Fruit fly (Drosophila melanogaster) whole organism, prepupa: ENCODE results near the gene Hn.

ENCODE experiments used
- Blimp-1 ChIP-seq: fragments of 200-800 bp; sonication (Bioruptor generic); optimal IDR thresholded peaks from 3 replicates; lab custom pipeline; 2017; ENCODE audit warnings: missing biosample characterization, missing genetic modification characterization, mild to moderate bottlenecking, moderate library complexity, missing genetic modification reagents
- CG10631 ChIP-seq: fragments of 200-800 bp; sonication (Bioruptor generic); optimal IDR thresholded peaks from 2 replicates; lab custom pipeline; 2016; ENCODE audit warnings: missing biosample characterization, missing genetic modification characterization
- CG11294 ChIP-seq: fragments of 200-800 bp; sonication (Bioruptor generic); IDR thresholded peaks from 2 replicates; pipeline ENCODE4 v1.3.6; 2022; ENCODE audit warnings: missing biosample characterization, missing genetic modification characterization
- CG11762 ChIP-seq: fragments of 200-800 bp; sonication (Bioruptor generic); optimal IDR thresholded peaks from 3 replicates; lab custom pipeline; 2016; ENCODE audit warnings: missing biosample characterization, missing genetic modification characterization; ENCODE audit not compliant: insufficient read depth
- CG11902 ChIP-seq: fragments of 200-800 bp; sonication (Bioruptor generic); optimal IDR thresholded peaks from 3 replicates; lab custom pipeline; 2016; ENCODE audit warnings: missing biosample characterization, missing genetic modification characterization
- CG15336 ChIP-seq: fragments of 200-800 bp; sonication (Bioruptor generic); IDR thresholded peaks from 2 replicates; pipeline ENCODE4 v1.3.6; 2022; ENCODE audit warnings: missing biosample characterization, missing genetic modification characterization
- CG1621 ChIP-seq: fragments of 200-800 bp; sonication (Bioruptor generic); optimal IDR thresholded peaks from 3 replicates; lab custom pipeline; 2018; ENCODE audit warnings: missing biosample characterization, mild to moderate bottlenecking, missing genetic modification characterization
- CG3032 ChIP-seq: fragments of 200-800 bp; optimal IDR thresholded peaks from 2 replicates; lab custom pipeline; 2019; ENCODE audit warnings: missing biosample characterization, mild to moderate bottlenecking, missing genetic modification characterization, moderate library complexity
- CG31627 ChIP-seq: fragments of 200-800 bp; sonication (Bioruptor generic); optimal IDR thresholded peaks from 3 replicates; lab custom pipeline; 2016; ENCODE audit warnings: missing biosample characterization, missing genetic modification characterization
- CG32006 ChIP-seq: fragments of 200-800 bp; sonication (Bioruptor generic); optimal IDR thresholded peaks from 3 replicates; lab custom pipeline; 2017; ENCODE audit warnings: missing biosample characterization, mild to moderate bottlenecking, missing genetic modification characterization
- CG34406 ChIP-seq: fragments of 200-800 bp; sonication (Bioruptor generic); optimal IDR thresholded peaks from 3 replicates; lab custom pipeline; 2016; ENCODE audit warnings: missing biosample characterization, missing genetic modification characterization
- CG3919 ChIP-seq: fragments of 200-800 bp; sonication (Bioruptor generic); optimal IDR thresholded peaks from 3 replicates; lab custom pipeline; 2016; ENCODE audit warnings: missing biosample characterization, missing genetic modification characterization
- CG4318 ChIP-seq: fragments of 200-800 bp; sonication (Bioruptor generic); optimal IDR thresholded peaks from 3 replicates; lab custom pipeline; 2017; ENCODE audit warnings: missing biosample characterization, mild to moderate bottlenecking, missing genetic modification characterization
- CG6163 ChIP-seq: fragments of 200-800 bp; sonication (Bioruptor generic); IDR thresholded peaks from 3 replicates; pipeline ENCODE4 v1.3.6; 2022; ENCODE audit warnings: missing biosample characterization, missing genetic modification characterization
- CG6276 ChIP-seq: fragments of 200-800 bp; sonication (Bioruptor generic); optimal IDR thresholded peaks from 2 replicates; lab custom pipeline; 2017; ENCODE audit warnings: missing biosample characterization, mild to moderate bottlenecking, missing genetic modification characterization
- CG6792 ChIP-seq: fragments of 200-800 bp; sonication (Bioruptor generic); optimal IDR thresholded peaks from 3 replicates; lab custom pipeline; 2016; ENCODE audit warnings: missing biosample characterization, missing genetic modification characterization
- CG6808 ChIP-seq: fragments of 200-800 bp; sonication (Bioruptor generic); optimal IDR thresholded peaks from 3 replicates; lab custom pipeline; 2017; ENCODE audit warnings: missing biosample characterization, missing genetic modification characterization, mild to moderate bottlenecking, moderate library complexity, missing genetic modification reagents
- CG6854 ChIP-seq: fragments of 200-800 bp; sonication (Bioruptor generic); optimal IDR thresholded peaks from 2 replicates; lab custom pipeline; 2017; ENCODE audit warnings: missing biosample characterization, mild to moderate bottlenecking, missing genetic modification characterization
- CG7368 ChIP-seq: fragments of 200-800 bp; sonication (Bioruptor generic); optimal IDR thresholded peaks from 3 replicates; lab custom pipeline; 2016; ENCODE audit warnings: missing biosample characterization, missing genetic modification characterization
- CG8319 ChIP-seq: fragments of 200-800 bp; sonication (Bioruptor generic); optimal IDR thresholded peaks from 3 replicates; lab custom pipeline; 2016; ENCODE audit warnings: missing biosample characterization, missing genetic modification characterization
- CG8632 ChIP-seq: fragments of 200-800 bp; sonication (Bioruptor generic); optimal IDR thresholded peaks from 3 replicates; lab custom pipeline; 2016; ENCODE audit warnings: missing biosample characterization, missing genetic modification characterization
- CG9139 ChIP-seq: fragments of 200-800 bp; sonication (Bioruptor generic); optimal IDR thresholded peaks from 3 replicates; lab custom pipeline; 2017; ENCODE audit warnings: missing biosample characterization, mild to moderate bottlenecking, missing genetic modification characterization
- Eip75B ChIP-seq: fragments of 200-800 bp; sonication (Bioruptor generic); optimal IDR thresholded peaks from 3 replicates; lab custom pipeline; 2016; ENCODE audit warnings: missing biosample characterization, missing genetic modification characterization
- Eip93F ChIP-seq: fragments of 200-800 bp; sonication (Bioruptor generic); optimal IDR thresholded peaks from 2 replicates; lab custom pipeline; 2016; ENCODE audit warnings: missing biosample characterization, mild to moderate bottlenecking, missing genetic modification characterization
- Ets21C ChIP-seq: fragments of 200-800 bp; sonication (Bioruptor generic); optimal IDR thresholded peaks from 3 replicates; lab custom pipeline; 2016; ENCODE audit warnings: missing biosample characterization, missing genetic modification characterization
- Gug ChIP-seq: fragments of 200-800 bp; sonication (Bioruptor generic); IDR thresholded peaks from 2 replicates; pipeline ENCODE4 v1.3.6; 2022; ENCODE audit warnings: missing biosample characterization, missing genetic modification characterization
- Hr38 ChIP-seq: sonication (Bioruptor generic); optimal IDR thresholded peaks from 2 replicates; lab custom pipeline; 2016; ENCODE audit warnings: missing biosample characterization, missing genetic modification characterization
- Lpt ChIP-seq: fragments of 200-800 bp; sonication (Bioruptor generic); optimal IDR thresholded peaks from 3 replicates; lab custom pipeline; 2016; ENCODE audit warnings: missing biosample characterization, missing genetic modification characterization
- Met ChIP-seq: fragments of 200-800 bp; sonication (Bioruptor generic); optimal IDR thresholded peaks from 3 replicates; lab custom pipeline; 2016; ENCODE audit warnings: missing biosample characterization, missing genetic modification characterization
- Smox ChIP-seq: fragments of 200-800 bp; sonication (Bioruptor generic); optimal IDR thresholded peaks from 3 replicates; lab custom pipeline; 2016; ENCODE audit warnings: missing biosample characterization, missing genetic modification characterization
- Sox14 ChIP-seq: fragments of 200-800 bp; sonication (Bioruptor generic); optimal IDR thresholded peaks from 3 replicates; lab custom pipeline; 2016; ENCODE audit warnings: missing biosample characterization, missing genetic modification characterization
- Sox15 ChIP-seq: fragments of 200-800 bp; sonication (Bioruptor generic); optimal IDR thresholded peaks from 3 replicates; lab custom pipeline; 2016; ENCODE audit warnings: missing biosample characterization, missing genetic modification characterization
- achi ChIP-seq: fragments of 200-800 bp; sonication (Bioruptor generic); optimal IDR thresholded peaks from 3 replicates; lab custom pipeline; 2016; ENCODE audit warnings: missing biosample characterization, missing genetic modification characterization
- acj6 ChIP-seq: fragments of 200-800 bp; sonication (Bioruptor generic); optimal IDR thresholded peaks from 3 replicates; lab custom pipeline; 2016; ENCODE audit warnings: missing biosample characterization, missing genetic modification characterization
- cyc ChIP-seq: fragments of 200-800 bp; sonication (Bioruptor generic); optimal IDR thresholded peaks from 3 replicates; lab custom pipeline; 2016; ENCODE audit warnings: missing biosample characterization, missing genetic modification characterization
- dac ChIP-seq: fragments of 200-800 bp; sonication (Bioruptor generic); optimal IDR thresholded peaks from 2 replicates; lab custom pipeline; 2017; ENCODE audit warnings: missing biosample characterization, mild to moderate bottlenecking, missing genetic modification characterization
- eg ChIP-seq: fragments of 200-800 bp; sonication (Bioruptor generic); IDR thresholded peaks from 3 replicates; pipeline ENCODE4 v1.3.6; 2022; ENCODE audit warnings: missing biosample characterization, missing genetic modification characterization
- esn ChIP-seq: fragments of 200-800 bp; sonication (Bioruptor generic); optimal IDR thresholded peaks from 2 replicates; lab custom pipeline; 2016; ENCODE audit warnings: missing biosample characterization, mild to moderate bottlenecking, missing genetic modification characterization, moderate library complexity
- fd85E ChIP-seq: fragments of 200-800 bp; sonication (Bioruptor generic); optimal IDR thresholded peaks from 3 replicates; lab custom pipeline; 2016; ENCODE audit warnings: missing biosample characterization, missing genetic modification characterization
- fkh ChIP-seq: fragments of 200-800 bp; sonication (Bioruptor generic); optimal IDR thresholded peaks from 3 replicates; lab custom pipeline; 2017; ENCODE audit warnings: missing biosample characterization, mild to moderate bottlenecking, missing genetic modification characterization, moderate library complexity
- lz ChIP-seq: fragments of 200-800 bp; sonication (Bioruptor generic); optimal IDR thresholded peaks from 3 replicates; lab custom pipeline; 2016; ENCODE audit warnings: missing biosample characterization, missing genetic modification characterization
- net ChIP-seq: fragments of 200-800 bp; sonication (Bioruptor generic); optimal IDR thresholded peaks from 3 replicates; lab custom pipeline; 2016; ENCODE audit warnings: missing biosample characterization, missing genetic modification characterization
- pdm3 ChIP-seq: fragments of 200-800 bp; sonication (Bioruptor generic); optimal IDR thresholded peaks from 3 replicates; lab custom pipeline; 2016; ENCODE audit warnings: missing biosample characterization, missing genetic modification characterization
- salr ChIP-seq, 2 experiments: fragments of 200-800 bp; sonication (Bioruptor generic); optimal IDR thresholded peaks; 3 replicates each; lab custom pipeline; 2016 to 2018; ENCODE audit warnings: missing biosample characterization in 2 of 2, missing genetic modification characterization in 2 of 2, mild to moderate bottlenecking in 1 of 2
- spab ChIP-seq: fragments of 200-800 bp; sonication (Bioruptor generic); optimal IDR thresholded peaks from 2 replicates; lab custom pipeline; 2017; ENCODE audit warnings: missing biosample characterization, mild to moderate bottlenecking, missing genetic modification characterization, missing genetic modification reagents
- ss ChIP-seq, 2 experiments: fragments of 200-800 bp; sonication (Bioruptor generic); optimal IDR thresholded peaks; 2 replicates in 1 of 2; 3 replicates in 1 of 2; lab custom pipeline; 2017 to 2018; ENCODE audit warnings: mild to moderate bottlenecking in 2 of 2, missing biosample characterization in 2 of 2, missing genetic modification characterization in 2 of 2, moderate library complexity in 1 of 2
- svp ChIP-seq: fragments of 200-800 bp; sonication (Bioruptor generic); peaks from one replicate; lab custom pipeline; 2016; ENCODE audit warnings: missing biosample characterization, missing genetic modification characterization
- topi ChIP-seq: fragments of 200-800 bp; sonication (Bioruptor generic); optimal IDR thresholded peaks from 3 replicates; lab custom pipeline; 2016; ENCODE audit warnings: missing biosample characterization, missing genetic modification characterization
- vri ChIP-seq: fragments of 200-800 bp; sonication (Bioruptor generic); optimal IDR thresholded peaks from 3 replicates; lab custom pipeline; 2016; ENCODE audit warnings: missing biosample characterization, mild to moderate bottlenecking, missing genetic modification characterization

The Hn gene

dm6 chr3L:7782051-7782682, 21.9 kb downstream of the Hn start (continued):
- TF ChIP-seq dac (GFP tag; lab: Kevin White, UChicago) (no peak), vri (GFP tag; lab: Kevin White, UChicago) (peak; percentile 72), CG3919 (GFP tag; lab: Kevin White, UChicago) (no peak), svp (GFP tag; lab: Kevin White, UChicago) (peak; percentile 69), CG11294 (no peak), eg (GFP tag; lab: Robert Waterston, UW) (no peak), Hr38 (no peak), fkh (GFP tag; lab: Kevin White, UChicago) (peak; percentile 86)

dm6 chr3L:7783383-7783782, 23.1 kb downstream of the Hn start:
- TF ChIP-seq CG8319 (peak; percentile 28), CG10631 (GFP tag; lab: Kevin White, UChicago) (peak; percentile 41), fkh (GFP tag; lab: Kevin White, UChicago) (no peak), Eip75B (peak; percentile 21), Sox14 (GFP tag; lab: Kevin White, UChicago) (peak; percentile 62), fd85E (GFP tag; lab: Kevin White, UChicago) (no peak), CG11762 (peak; percentile 61), CG31627 (peak; percentile 80), acj6 (GFP tag; lab: Kevin White, UChicago) (peak; percentile 67), CG9139 (no peak), CG6854 (GFP tag; lab: Kevin White, UChicago) (no peak), CG6276 (GFP tag; lab: Kevin White, UChicago) (peak; percentile 55), Hr38 (no peak), net (GFP tag; lab: Kevin White, UChicago) (peak; percentile 69), salr (GFP tag; optimal IDR thresholded peaks at IDR 0.05; lab: Kevin White, UChicago) (peak in 1 of 2 experiments; percentile 8), lz (peak; percentile 62), CG11902 (GFP tag; lab: Kevin White, UChicago) (peak; percentile 60), pdm3 (GFP tag; lab: Kevin White, UChicago) (peak; percentile 66), vri (GFP tag; lab: Kevin White, UChicago) (peak; percentile 64), CG8632 (GFP tag; lab: Kevin White, UChicago) (peak; percentile 55), Sox15 (GFP tag; lab: Kevin White, UChicago) (peak; percentile 43), esn (peak; percentile 75), CG3032 (tag; lab: Kevin White, UChicago) (no peak), spab (no peak), CG6163 (GFP tag; lab: Robert Waterston, UW) (no peak; the same call in 2 of the 3 replicates), topi (GFP tag; lab: Kevin White, UChicago) (peak; percentile 81), dac (GFP tag; lab: Kevin White, UChicago) (no peak), CG11294 (peak; percentile 60; the same call in 1 of the 2 replicates), CG6792 (GFP tag; lab: Kevin White, UChicago) (peak; percentile 31), Smox (GFP tag; lab: Kevin White, UChicago) (peak; percentile 76), achi (GFP tag; lab: Kevin White, UChicago) (peak; percentile 57), Blimp-1 (GFP tag; lab: Kevin White, UChicago) (peak; percentile 24), Gug (GFP tag; lab: Robert Waterston, UW) (no peak; the same call in 1 of the 2 replicates), Met (peak; percentile 78), Ets21C (GFP tag; lab: Kevin White, UChicago) (peak; percentile 48), Lpt (GFP tag; lab: Kevin White, UChicago) (no peak), CG4318 (peak; percentile 9), CG6808 (no peak), CG15336 (GFP tag; lab: Robert Waterston, UW) (peak; percentile 76), ss (GFP tag; optimal IDR thresholded peaks at IDR 0.05; lab: Kevin White, UChicago) (no peak), CG1621 (tag; lab: Kevin White, UChicago) (no peak), CG7368 (GFP tag; lab: Kevin White, UChicago) (no peak), CG34406 (GFP tag; lab: Kevin White, UChicago) (peak; percentile 69), CG32006 (GFP tag; lab: Kevin White, UChicago) (no peak), cyc (GFP tag; lab: Kevin White, UChicago) (peak; percentile 79), Eip93F (GFP tag; lab: Kevin White, UChicago) (no peak)
